Worm (Caenorhabditis elegans): ENCODE data around the gene srh-182.

- no peak for TF ChIP-seq F49E8.2 (tag; optimal IDR thresholded peaks at IDR 0.05; ENCODE audit: insufficient read depth)
- TF ChIP-seq ekl-4 (GFP tag; IDR thresholded peaks at IDR 0.05) = no peak
- no peak for TF ChIP-seq nhr-179 (tag; optimal IDR thresholded peaks at IDR 0.05)
- no peak for TF ChIP-seq unc-62 (GFP tag; optimal IDR thresholded peaks at IDR 0.05)
- no peak for TF ChIP-seq dox-1 (GFP tag; IDR thresholded peaks at IDR 0.05)
- TF ChIP-seq dpl-1 (GFP tag; optimal IDR thresholded peaks at IDR 0.05) = no peak
- TF ChIP-seq attf-6 (GFP tag; IDR thresholded peaks at IDR 0.05) = no peak
- TF ChIP-seq unc-130 (GFP tag; optimal IDR thresholded peaks at IDR 0.05) = no peak
- no peak for TF ChIP-seq somi-1 (GFP tag; optimal IDR thresholded peaks at IDR 0.05)
- no peak for TF ChIP-seq B0261.1 (tag; optimal IDR thresholded peaks at IDR 0.05)
- no peak for TF ChIP-seq athp-1 (tag; optimal IDR thresholded peaks at IDR 0.05)
- TF ChIP-seq egl-44 (GFP tag; IDR thresholded peaks at IDR 0.05) = no peak
- TF ChIP-seq mel-28 (tag; optimal IDR thresholded peaks at IDR 0.05; ENCODE audit: borderline replicate concordance) = no peak
Observed at ce11 chrV:18430826-18431225, 42.5 kb downstream of the srh-182 start.
